Worm (Caenorhabditis elegans): Measurements from ENCODE around the gene F36H1.11.
A peak's percentile ranks its signal among the peaks of the same experiment; 100 is the strongest.

Gene F36H1.11

DNA sequence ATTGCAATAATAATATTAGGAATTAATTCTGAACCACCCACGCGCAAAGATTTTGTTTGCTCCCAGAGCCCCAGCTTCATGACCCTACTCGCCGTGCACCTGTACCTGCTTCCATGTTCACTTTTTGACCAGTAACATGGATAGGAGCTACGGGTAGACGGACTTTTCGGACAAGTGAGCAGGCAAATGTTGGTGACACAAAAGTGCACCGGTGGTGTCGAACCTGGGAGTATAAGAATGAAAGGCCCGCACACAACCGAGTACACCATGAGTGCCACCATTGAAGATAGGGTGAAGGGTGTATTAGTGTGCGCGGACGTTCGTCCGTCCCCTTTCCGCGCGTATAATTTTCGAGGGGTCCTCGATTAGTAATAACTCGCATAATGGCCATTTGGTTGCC is 23.0 kb upstream of the F36H1.11 start (continued):
- TF ChIP-seq php-3 (GFP tag; IDR thresholded peaks at IDR 0.05), result peak; percentile 79
- TF ChIP-seq mdt-29 (GFP tag; IDR thresholded peaks at IDR 0.05), result peak; percentile 57; the same call in 1 of the 2 replicates
- no peak for TF ChIP-seq fos-1 (tag; optimal IDR thresholded peaks at IDR 0.05)
- TF ChIP-seq aha-1 (tag), result no peak
- TF ChIP-seq Y5F2A.4 (GFP tag; optimal IDR thresholded peaks at IDR 0.05), result peak; percentile 89
- no peak for TF ChIP-seq snpc-4 (tag; optimal IDR thresholded peaks at IDR 0.05)
- no peak for TF ChIP-seq ceh-32 (tag; optimal IDR thresholded peaks at IDR 0.05; ENCODE audit: poor library complexity)
- TF ChIP-seq Y105C5A.15 (GFP tag; IDR thresholded peaks at IDR 0.05), result peak; percentile 77; the same call in 1 of the 2 replicates
- TF ChIP-seq unc-39 (tag; optimal IDR thresholded peaks at IDR 0.05), result no peak
- TF ChIP-seq F44E2.7 (GFP tag; IDR thresholded peaks at IDR 0.05), result 0 out of 2 replicates have a peak, but pooled peaks have one; percentile 43
- TF ChIP-seq ctbp-1 (GFP tag; IDR thresholded peaks at IDR 0.05), result peak; percentile 88
- TF ChIP-seq snpc-1.2 (GFP tag; IDR thresholded peaks at IDR 0.05), result peak; percentile 92
- peak; percentile 18 for TF ChIP-seq duxl-1 (tag; optimal IDR thresholded peaks at IDR 0.05; ENCODE audit: poor library complexity)
- no peak for TF ChIP-seq zip-11 (GFP tag; IDR thresholded peaks at IDR 0.05)
- peak; percentile 67 for TF ChIP-seq zfp-3 (GFP tag; conservative IDR thresholded peaks at IDR 0.05)
- TF ChIP-seq ama-1 (optimal IDR thresholded peaks at IDR 0.05), result no peak

DNA sequence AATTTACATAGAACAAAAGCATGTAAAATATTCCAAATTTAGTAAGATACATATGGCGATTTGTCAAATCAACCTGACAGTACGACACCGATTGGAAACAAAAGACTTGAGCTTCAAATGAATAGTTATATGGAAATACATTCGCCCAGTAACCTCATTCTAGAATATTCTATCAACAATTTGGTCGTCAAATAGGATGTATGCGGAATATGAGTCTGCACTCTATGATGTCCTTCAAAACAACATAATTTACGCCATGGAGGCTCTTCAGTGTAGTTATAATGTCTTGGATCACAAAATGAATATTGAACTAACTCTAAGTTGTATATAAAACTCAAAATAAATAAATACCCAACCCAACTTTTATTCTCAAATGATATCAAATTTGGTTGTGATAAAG is 22.3 kb upstream of the F36H1.11 start:
- TF ChIP-seq rbr-2 (tag; optimal IDR thresholded peaks at IDR 0.05) (no peak), mes-2 (tag; optimal IDR thresholded peaks at IDR 0.05; ENCODE audit: poor library complexity, severe bottlenecking) (peak; percentile 15), lim-7 (GFP tag; IDR thresholded peaks at IDR 0.05) (peak; percentile 52; the same call in 1 of the 2 replicates), daf-16 (GFP tag; optimal IDR thresholded peaks at IDR 0.05) (no peak), daf-16 (tag; optimal IDR thresholded peaks at IDR 0.05) (peak; percentile 20), nhr-11 (tag; optimal IDR thresholded peaks at IDR 0.05) (peak; percentile 34), ceh-20 (GFP tag; IDR thresholded peaks at IDR 0.05) (peak; percentile 7; the same call in 1 of the 2 replicates), lsy-2 (tag; optimal IDR thresholded peaks at IDR 0.05) (peak in 1 of 2 experiments; percentile 45), tra-1 (GFP tag; IDR thresholded peaks at IDR 0.05) (peak; percentile 29; the same call in 1 of the 2 replicates), nhr-111 (GFP tag; optimal IDR thresholded peaks at IDR 0.05) (peak; percentile 19), nhr-42 (GFP tag; IDR thresholded peaks at IDR 0.05) (peak; percentile 8; the same call in 1 of the 2 replicates), nhr-28 (tag; optimal IDR thresholded peaks at IDR 0.05) (peak; percentile 18), pha-4 (GFP tag; IDR thresholded peaks at IDR 0.05) (no peak), pha-4 (tag; optimal IDR thresholded peaks at IDR 0.05) (peak; percentile 10), ceh-82 (tag; optimal IDR thresholded peaks at IDR 0.05) (no peak), nhr-6 (tag; optimal IDR thresholded peaks at IDR 0.05) (no peak), dpl-1 (GFP tag; optimal IDR thresholded peaks at IDR 0.05) (peak; percentile 23), fkh-10 (GFP tag; optimal IDR thresholded peaks at IDR 0.05) (peak; percentile 32), T26A8.4 (GFP tag; IDR thresholded peaks at IDR 0.05) (peak; percentile 12; the same call in 1 of the 2 replicates), hlh-11 (tag; optimal IDR thresholded peaks at IDR 0.05) (peak; percentile 19), ctbp-1 (GFP tag; IDR thresholded peaks at IDR 0.05) (no peak), hmg-1.1 (GFP tag; IDR thresholded peaks at IDR 0.05) (peak; percentile 14; the same call in 1 of the 2 replicates)

DNA sequence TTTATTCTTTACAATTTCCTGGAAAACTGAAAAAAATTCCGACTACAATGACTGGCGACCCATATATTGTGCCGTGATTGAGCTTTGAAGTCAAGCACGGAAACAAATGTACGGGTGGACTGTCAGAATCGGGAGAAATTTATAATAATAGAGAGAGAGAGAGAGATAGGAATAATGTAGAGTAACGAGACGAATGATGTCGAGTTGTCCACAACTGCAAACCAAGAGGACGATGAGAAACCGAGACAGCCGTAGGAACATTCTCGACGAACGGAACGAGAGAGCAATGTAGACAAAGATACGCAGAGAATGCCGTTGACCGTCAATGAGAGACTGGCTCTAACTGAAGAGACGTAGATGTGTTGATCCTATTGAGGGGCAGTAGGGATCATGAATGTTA is 21.4 kb upstream of the F36H1.11 start:
- TF ChIP-seq nhr-237 (tag; optimal IDR thresholded peaks at IDR 0.05) (no peak), egl-43 (GFP tag; IDR thresholded peaks at IDR 0.05) (no peak), ceh-82 (tag; optimal IDR thresholded peaks at IDR 0.05) (no peak), nhr-11 (tag; optimal IDR thresholded peaks at IDR 0.05) (peak; percentile 91), ceh-20 (GFP tag; IDR thresholded peaks at IDR 0.05) (no peak), ctbp-1 (GFP tag; IDR thresholded peaks at IDR 0.05) (no peak), nhr-25 (tag; optimal IDR thresholded peaks at IDR 0.05; ENCODE audit: borderline replicate concordance, insufficient read depth) (peak; percentile 75), ztf-11 (tag; optimal IDR thresholded peaks at IDR 0.05) (no peak), zfp-2 (tag; optimal IDR thresholded peaks at IDR 0.05) (no peak), F49E8.2 (tag; optimal IDR thresholded peaks at IDR 0.05; ENCODE audit: borderline replicate concordance) (no peak), dmd-6 (GFP tag; IDR thresholded peaks at IDR 0.05) (peak; percentile 88), tra-1 (GFP tag; IDR thresholded peaks at IDR 0.05) (0 out of 2 replicates have a peak, but pooled peaks have one; percentile 39), lin-1 (GFP tag; IDR thresholded peaks at IDR 0.05) (peak; percentile 66; the same call in 1 of the 2 replicates), jun-1 (tag; optimal IDR thresholded peaks at IDR 0.05) (peak; percentile 23), hif-1 (tag; optimal IDR thresholded peaks at IDR 0.05) (peak in 1 of 2 experiments; percentile 23), hlh-30 (tag; optimal IDR thresholded peaks at IDR 0.05; ENCODE audit: insufficient read depth) (peak; percentile 71), zag-1 (tag; optimal IDR thresholded peaks at IDR 0.05) (peak; percentile 52), mxl-3 (GFP tag; optimal IDR thresholded peaks at IDR 0.05) (peak; percentile 48)

Data from whole organism, L4 larva.